Worm (Caenorhabditis elegans) whole organism, late embryonic: ENCODE measurements around the gene EEED8.3.

Source experiments
- C38D4.7 ChIP-seq: fragments of 200-800 bp; sonication (Bioruptor generic); optimal IDR thresholded peaks from 2 replicates; lab custom pipeline; 2018; ENCODE audit warnings: mild to moderate bottlenecking, missing genetic modification characterization, moderate library complexity, missing compliant biosample characterization
- F13H6.1 ChIP-seq: sonication (generic microtip); optimal IDR thresholded peaks from 2 replicates; lab custom pipeline; 2016; ENCODE audit warnings: missing genetic modification characterization, missing compliant biosample characterization
- T23F11.4 ChIP-seq: fragments of 200-800 bp; sonication (Bioruptor generic); optimal IDR thresholded peaks from 2 replicates; lab custom pipeline; 2018; ENCODE audit warnings: mild to moderate bottlenecking, missing genetic modification characterization, missing compliant biosample characterization
- ama-1 ChIP-seq: fragments of 150-350 bp; optimal IDR thresholded peaks from 2 replicates; lab custom pipeline; 2014
- ceh-14 ChIP-seq: sonication (generic microtip); optimal IDR thresholded peaks from 2 replicates; lab custom pipeline; 2016; ENCODE audit warnings: missing genotype, missing genetic modification characterization, missing compliant biosample characterization
- ceh-22 ChIP-seq: sonication (generic microtip); optimal IDR thresholded peaks from 2 replicates; lab custom pipeline; 2017; ENCODE audit warnings: missing biosample characterization, missing genetic modification characterization
- ceh-9 ChIP-seq: sonication (generic microtip); optimal IDR thresholded peaks from 2 replicates; lab custom pipeline; 2016; ENCODE audit warnings: mild to moderate bottlenecking, missing genetic modification characterization, inconsistent platforms, missing compliant biosample characterization
- che-1 ChIP-seq: sonication (generic microtip); optimal IDR thresholded peaks from 2 replicates; lab custom pipeline; 2016; ENCODE audit warnings: mild to moderate bottlenecking, missing genetic modification characterization, missing compliant biosample characterization
- dmd-4 ChIP-seq: sonication (generic microtip); optimal IDR thresholded peaks from 2 replicates; lab custom pipeline; 2016; ENCODE audit warnings: borderline replicate concordance, missing genetic modification characterization, missing compliant biosample characterization
- elt-4 ChIP-seq: sonication (generic microtip); optimal IDR thresholded peaks from 2 replicates; lab custom pipeline; 2016; ENCODE audit warnings: missing genetic modification characterization, missing compliant biosample characterization
- ets-4 ChIP-seq: sonication (generic microtip); optimal IDR thresholded peaks from 2 replicates; lab custom pipeline; 2016; ENCODE audit warnings: missing genetic modification characterization, missing compliant biosample characterization
- hlh-13 ChIP-seq: fragments of 200-800 bp; sonication (Bioruptor generic); optimal IDR thresholded peaks from 2 replicates; lab custom pipeline; 2018; ENCODE audit warnings: mild to moderate bottlenecking, missing genetic modification characterization, missing compliant biosample characterization
- hlh-30 ChIP-seq: sonication (generic microtip); optimal IDR thresholded peaks from 2 replicates; lab custom pipeline; 2017; ENCODE audit warnings: antibody characterized with exemption, missing genetic modification characterization, missing compliant biosample characterization; ENCODE audit not compliant: insufficient read depth
- hlh-6 ChIP-seq: sonication (generic microtip); optimal IDR thresholded peaks from 2 replicates; lab custom pipeline; 2016; ENCODE audit warnings: missing genotype, missing genetic modification characterization, missing compliant biosample characterization
- hlh-8 ChIP-seq: sonication (generic microtip); optimal IDR thresholded peaks from 2 replicates; lab custom pipeline; 2016; ENCODE audit warnings: missing genotype, missing genetic modification characterization, missing compliant biosample characterization
- nfya-1 ChIP-seq: sonication (generic microtip); optimal IDR thresholded peaks from 2 replicates; lab custom pipeline; 2017; ENCODE audit warnings: missing genetic modification characterization, mild to moderate bottlenecking, missing compliant biosample characterization, antibody characterized with exemption, moderate library complexity
- nhr-11 ChIP-seq: fragments of 150-350 bp; optimal IDR thresholded peaks from 2 replicates; lab custom pipeline; 2014; ENCODE audit warnings: missing biosample characterization, missing genetic modification characterization
- npax-4 ChIP-seq: sonication (generic microtip); optimal IDR thresholded peaks from 2 replicates; lab custom pipeline; 2016; ENCODE audit warnings: missing genetic modification characterization, missing compliant biosample characterization
- odd-2 ChIP-seq: sonication (generic microtip); optimal IDR thresholded peaks from 2 replicates; lab custom pipeline; 2017; ENCODE audit warnings: antibody characterized with exemption, mild to moderate bottlenecking, missing genetic modification characterization, missing compliant biosample characterization
- pag-3 ChIP-seq: sonication (generic microtip); optimal IDR thresholded peaks from 2 replicates; lab custom pipeline; 2016; ENCODE audit warnings: missing compliant biosample characterization, missing genetic modification characterization, borderline replicate concordance
- pat-9 ChIP-seq: fragments of 200-800 bp; sonication (Bioruptor generic); optimal IDR thresholded peaks from 2 replicates; lab custom pipeline; 2018; ENCODE audit warnings: mild to moderate bottlenecking, missing genetic modification characterization, moderate library complexity, missing compliant biosample characterization
- pax-1 ChIP-seq: fragments of 150-350 bp; optimal IDR thresholded peaks from 2 replicates; lab custom pipeline; 2014; ENCODE audit warnings: missing biosample characterization, missing genetic modification characterization
- pha-2 ChIP-seq: sonication (generic microtip); optimal IDR thresholded peaks from 2 replicates; lab custom pipeline; 2017; ENCODE audit warnings: mild to moderate bottlenecking, missing genetic modification characterization, missing compliant biosample characterization
- pqm-1 ChIP-seq: sonication (generic microtip); optimal IDR thresholded peaks from 2 replicates; lab custom pipeline; 2016; ENCODE audit warnings: missing genetic modification characterization, missing compliant biosample characterization
- pros-1 ChIP-seq: fragments of 150-350 bp; optimal IDR thresholded peaks from 2 replicates; lab custom pipeline; 2014; ENCODE audit warnings: missing biosample characterization, missing genetic modification reagents, missing genetic modification characterization
- ref-2 ChIP-seq: sonication (generic microtip); optimal IDR thresholded peaks from 2 replicates; lab custom pipeline; 2016; ENCODE audit warnings: missing genetic modification characterization, missing compliant biosample characterization
- sox-4 ChIP-seq: sonication (generic microtip); optimal IDR thresholded peaks from 2 replicates; lab custom pipeline; 2017; ENCODE audit warnings: mild to moderate bottlenecking, missing genetic modification characterization, inconsistent platforms, missing compliant biosample characterization
- syd-9 ChIP-seq: sonication (generic microtip); optimal IDR thresholded peaks from 2 replicates; lab custom pipeline; 2016; ENCODE audit warnings: mild to moderate bottlenecking, missing genetic modification characterization, moderate library complexity, missing compliant biosample characterization
- ttx-3 ChIP-seq: sonication (generic microtip); optimal IDR thresholded peaks from 2 replicates; lab custom pipeline; 2016; ENCODE audit warnings: missing genetic modification reagents, missing genetic modification characterization, missing compliant biosample characterization
- unc-3 ChIP-seq, 2 experiments: fragments of 200-800 bp in 1 of 2; sonication (Bioruptor generic) in 1 of 2; sonication (generic microtip) in 1 of 2; conservative IDR thresholded peaks in 1 of 2; optimal IDR thresholded peaks in 1 of 2; 2 replicates each; pipeline versions ENCODE4 v1.3.6 to Lab custom; 2016 to 2022; ENCODE audit warnings: missing compliant biosample characterization in 2 of 2, missing genetic modification characterization in 2 of 2, missing genetic modification reagents in 1 of 2
- unc-86 ChIP-seq: sonication (generic microtip); optimal IDR thresholded peaks from 2 replicates; lab custom pipeline; 2016; ENCODE audit warnings: missing genetic modification characterization, missing compliant biosample characterization
- zip-5 ChIP-seq: sonication (generic microtip); optimal IDR thresholded peaks from 2 replicates; lab custom pipeline; 2016; ENCODE audit warnings: missing genetic modification characterization, missing compliant biosample characterization

The EEED8.3 gene

DNA sequence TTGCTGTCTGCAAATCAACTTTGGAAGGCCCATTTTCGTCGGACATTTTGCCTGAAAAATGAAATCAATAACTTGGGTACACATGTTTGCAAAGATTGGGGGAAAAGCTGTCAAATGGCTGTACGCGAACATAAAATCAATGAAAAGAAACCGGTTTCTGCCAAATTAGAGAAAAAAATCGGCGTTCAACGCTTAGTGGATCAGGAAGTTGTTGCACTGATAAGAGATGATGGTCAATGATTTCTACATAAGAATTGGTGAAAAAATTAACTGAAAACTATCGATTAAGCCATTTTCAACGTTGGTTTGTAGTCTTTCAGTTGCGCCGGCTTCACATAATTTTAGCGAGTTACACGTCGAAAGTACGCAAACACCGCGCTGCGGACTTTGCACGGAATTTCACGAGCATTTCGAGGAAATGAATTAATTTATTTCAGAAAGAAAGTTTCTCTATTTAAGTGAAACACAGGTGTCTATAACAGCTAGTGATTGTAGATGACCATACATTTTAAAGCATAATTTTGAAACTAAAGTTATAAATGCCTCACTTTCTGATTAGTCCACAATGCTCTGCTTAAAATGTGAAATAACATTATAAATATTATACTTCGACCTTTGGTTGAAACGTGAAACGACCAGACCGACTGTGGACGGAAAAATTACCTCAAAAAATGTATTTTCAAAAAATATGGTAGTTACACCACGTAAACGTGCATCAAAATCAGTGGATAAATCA, 15.6 kb downstream of the EEED8.3 start, which contains the start of the genes F07F6.4 and F07F6.2 (continued):
- TF ChIP-seq ets-4 (tag; lab: Kevin White, UChicago) (no peak), elt-4 (tag; lab: Kevin White, UChicago) (no peak), nhr-11 (tag; lab: Kevin White, UChicago) (no peak)

DNA sequence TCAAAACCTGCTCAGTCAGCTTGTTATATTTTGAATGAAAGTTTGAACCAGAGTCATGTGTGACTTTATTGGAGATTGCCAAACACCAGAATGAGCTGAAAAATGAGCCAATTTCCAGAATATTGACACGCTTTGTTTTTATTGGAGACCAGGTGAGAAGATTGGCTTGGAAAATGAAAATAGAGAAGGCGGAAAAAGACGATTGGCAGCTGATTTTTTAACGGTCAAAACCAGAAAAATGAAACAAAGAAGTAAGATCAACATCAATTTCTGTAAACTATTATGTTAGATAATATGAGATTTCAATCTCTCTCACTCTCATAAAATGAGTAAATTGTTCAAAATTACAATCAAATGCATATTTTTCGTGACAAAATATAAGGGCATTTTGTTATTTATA, 19.0 kb downstream of the EEED8.3 start, which contains the start of gene srx-114:
TSS of gene srx-114 (minus strand) at position 101 of the 400 bp plus-strand sequence.
- TF ChIP-seq hlh-30 (tag; lab: Kevin White, UChicago) (no peak), npax-4 (no peak), pros-1 (tag; lab: Kevin White, UChicago) (no peak)

DNA sequence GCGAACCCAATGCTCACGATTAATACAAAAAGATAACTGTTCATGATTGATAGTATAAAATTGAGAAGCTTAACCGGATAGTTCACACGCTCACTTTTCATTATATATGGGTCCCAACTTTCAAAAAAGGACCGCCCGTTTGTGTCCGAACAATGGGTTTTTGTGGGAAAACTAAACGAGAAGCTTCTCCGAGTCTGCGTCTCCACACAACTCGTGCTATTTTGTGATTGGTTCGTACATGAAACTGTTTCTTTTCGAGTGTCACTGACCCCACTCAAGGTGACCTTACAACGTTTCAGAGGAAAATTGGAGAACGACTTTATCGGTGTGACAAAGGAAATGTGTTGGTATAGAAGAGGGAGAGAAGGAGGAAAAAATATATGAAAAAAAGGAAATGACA, 22.8 kb downstream of the EEED8.3 start, which contains the start of gene dct-5:
TSS of gene dct-5 (minus strand) at position 101 of the 400 bp plus-strand sequence.
- no peak for TF ChIP-seq T23F11.4 (GFP tag; lab: Kevin White, UChicago)
- no peak for TF ChIP-seq pqm-1 (tag; lab: Kevin White, UChicago)
- no peak for TF ChIP-seq pat-9
- no peak for TF ChIP-seq pag-3 (tag; lab: Kevin White, UChicago)
- TF ChIP-seq ama-1 = no peak
- TF ChIP-seq sox-4 (tag; lab: Kevin White, UChicago) = no peak
- no peak for TF ChIP-seq hlh-13
- no peak for TF ChIP-seq odd-2
- no peak for TF ChIP-seq ref-2 (tag; lab: Kevin White, UChicago)
- no peak for TF ChIP-seq ceh-14 (tag; lab: Kevin White, UChicago)
- TF ChIP-seq unc-3 (GFP tag; conservative IDR thresholded peaks at IDR 0.05; lab: Robert Waterston, UW) = no peak
- TF ChIP-seq unc-3 (tag; optimal IDR thresholded peaks at IDR 0.05; lab: Kevin White, UChicago) = no peak
- no peak for TF ChIP-seq hlh-6
- TF ChIP-seq F13H6.1 (tag; lab: Kevin White, UChicago) = no peak
- no peak for TF ChIP-seq hlh-8 (tag; lab: Kevin White, UChicago)
- TF ChIP-seq ttx-3 (tag; lab: Kevin White, UChicago) = no peak
- TF ChIP-seq unc-86 (tag; lab: Kevin White, UChicago) = no peak
- TF ChIP-seq zip-5 (tag; lab: Kevin White, UChicago) = no peak
- no peak for TF ChIP-seq che-1

DNA sequence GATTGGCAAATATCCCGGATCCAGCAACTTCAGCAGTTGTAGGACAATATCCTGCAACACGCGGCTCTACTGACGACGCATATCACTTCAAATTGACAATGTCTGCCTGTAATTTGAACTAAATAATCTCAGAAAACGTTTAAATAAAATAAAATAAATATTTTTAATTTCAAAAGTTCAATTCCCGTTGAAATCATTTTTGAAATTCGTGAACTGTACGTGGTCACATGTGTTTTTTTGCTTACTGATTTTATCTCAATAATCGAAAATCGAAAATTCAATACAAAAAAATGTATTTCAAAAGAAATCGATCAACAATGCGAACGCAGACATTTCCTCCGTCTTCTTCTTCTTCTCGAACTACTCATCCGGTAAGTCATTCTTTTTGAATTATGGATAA, 23.5 kb downstream of the EEED8.3 start, which contains the start of gene F07F6.1:
TSS of gene F07F6.1 (plus strand) at position 301 of the 400 bp plus-strand sequence.
- no peak for TF ChIP-seq unc-3 (GFP tag; conservative IDR thresholded peaks at IDR 0.05; lab: Robert Waterston, UW)
- no peak for TF ChIP-seq unc-3 (tag; optimal IDR thresholded peaks at IDR 0.05; lab: Kevin White, UChicago)
- TF ChIP-seq ref-2 (tag; lab: Kevin White, UChicago) = no peak
- no peak for TF ChIP-seq elt-4 (tag; lab: Kevin White, UChicago)
- no peak for TF ChIP-seq ceh-22 (tag; lab: Kevin White, UChicago)
- TF ChIP-seq syd-9 (tag; lab: Kevin White, UChicago) = no peak
- TF ChIP-seq dmd-4 = no peak
- TF ChIP-seq npax-4 = no peak
- no peak for TF ChIP-seq pag-3 (tag; lab: Kevin White, UChicago)
- TF ChIP-seq C38D4.7 (GFP tag; lab: Kevin White, UChicago) = no peak
- no peak for TF ChIP-seq pha-2 (tag; lab: Kevin White, UChicago)
- TF ChIP-seq ceh-14 (tag; lab: Kevin White, UChicago) = no peak
- no peak for TF ChIP-seq nfya-1 (tag; lab: Kevin White, UChicago)
- TF ChIP-seq sox-4 (tag; lab: Kevin White, UChicago) = no peak
- no peak for TF ChIP-seq ceh-9 (tag; lab: Kevin White, UChicago)
- no peak for TF ChIP-seq hlh-8 (tag; lab: Kevin White, UChicago)
- TF ChIP-seq ets-4 (tag; lab: Kevin White, UChicago) = no peak
- TF ChIP-seq pax-1 (tag; lab: Kevin White, UChicago) = no peak
- TF ChIP-seq pat-9 = no peak
- TF ChIP-seq, all 69 proteins: peak for 0
